Fruit fly (Drosophila melanogaster) S2 (cell line): ENCODE data around the gene Kdm5.

Experiments
- CG8478 ChIP-seq: fragments of >200 bp; optimal IDR thresholded peaks from 2 replicates; lab custom pipeline; 2018
- CTCF ChIP-seq, 2 experiments: fragments of >200 bp; optimal IDR thresholded peaks; 2 replicates each; lab custom pipeline; 2018

DNA sequence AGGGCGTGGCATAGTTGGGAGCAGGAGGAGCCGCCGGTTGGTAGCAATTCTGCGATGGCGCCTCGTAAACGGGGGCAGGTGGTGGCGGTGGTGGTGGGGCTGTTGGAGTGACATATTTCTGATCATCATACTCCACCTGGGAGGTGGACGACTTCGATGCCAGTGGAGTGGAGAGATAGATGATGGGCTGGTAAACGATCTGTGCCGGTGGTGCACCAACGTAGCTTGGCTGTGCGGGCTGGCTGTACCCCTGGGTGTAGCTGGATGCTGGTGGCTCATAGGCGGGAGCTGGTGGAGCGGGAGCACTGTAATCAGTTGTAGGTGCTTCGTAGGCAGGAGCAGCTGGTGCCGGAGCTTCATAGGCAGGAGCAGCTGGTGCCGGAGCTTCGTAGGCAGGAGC, 36.0 kb downstream of the Kdm5 start:
- no peak for TF ChIP-seq CTCF (optimal IDR thresholded peaks at IDR 0.05; lab: Kevin White, UChicago)
- no peak for TF ChIP-seq CG8478 (lab: Kevin White, UChicago)
